Fruit fly (Drosophila melanogaster) whole organism, embryonic: ENCODE results near the gene PIG-U.

Experiments used
- Abd-B ChIP-seq: fragments of 200-800 bp; sonication (Bioruptor generic); optimal IDR thresholded peaks from 2 replicates; lab custom pipeline; 2018; ENCODE audit warnings: missing biosample characterization, mild to moderate bottlenecking, missing genetic modification characterization, moderate library complexity
- Bdp1 ChIP-seq: fragments of 200-800 bp; sonication (Bioruptor generic); optimal IDR thresholded peaks from 3 replicates; lab custom pipeline; 2016; ENCODE audit warnings: missing biosample characterization, missing genetic modification characterization
- CG10267 ChIP-seq: fragments of 200-800 bp; sonication (Bioruptor generic); optimal IDR thresholded peaks from 2 replicates; lab custom pipeline; 2018; ENCODE audit warnings: missing biosample characterization, mild to moderate bottlenecking, missing genetic modification characterization, moderate library complexity
- CG10366 ChIP-seq: fragments of 200-800 bp; sonication (Bioruptor generic); IDR thresholded peaks from 2 replicates; pipeline ENCODE4 v1.3.6; 2022; ENCODE audit warnings: missing biosample characterization, missing genetic modification characterization
- CG12219 ChIP-seq: fragments of 200-800 bp; sonication (Bioruptor generic); optimal IDR thresholded peaks from 3 replicates; lab custom pipeline; 2018; ENCODE audit warnings: missing biosample characterization, mild to moderate bottlenecking, missing genetic modification characterization
- CG12942 ChIP-seq: fragments of 200-800 bp; sonication (Bioruptor generic); optimal IDR thresholded peaks from 3 replicates; lab custom pipeline; 2016; ENCODE audit warnings: missing biosample characterization, missing genetic modification characterization
- CG15073 ChIP-seq: fragments of 200-800 bp; sonication (Bioruptor generic); optimal IDR thresholded peaks from 2 replicates; lab custom pipeline; 2016; ENCODE audit warnings: missing biosample characterization, missing genetic modification characterization
- CG1529 ChIP-seq: fragments of 200-800 bp; sonication (Bioruptor generic); optimal IDR thresholded peaks from 3 replicates; lab custom pipeline; 2018; ENCODE audit warnings: missing biosample characterization, missing genetic modification characterization
- CG16815 ChIP-seq: fragments of 200-800 bp; sonication (Bioruptor generic); optimal IDR thresholded peaks from 3 replicates; lab custom pipeline; 2017; ENCODE audit warnings: missing biosample characterization, mild to moderate bottlenecking, missing genetic modification characterization
- CG17361 ChIP-seq: fragments of 200-800 bp; sonication (Bioruptor generic); IDR thresholded peaks from 3 replicates; pipeline ENCODE4 v1.3.6; 2022; ENCODE audit warnings: missing biosample characterization, missing genetic modification characterization
- CG18599 ChIP-seq: fragments of 200-800 bp; sonication (Bioruptor generic); optimal IDR thresholded peaks from 3 replicates; lab custom pipeline; 2017; ENCODE audit warnings: missing biosample characterization, missing genetic modification characterization, mild to moderate bottlenecking, moderate library complexity, missing genetic modification reagents
- CG2116 ChIP-seq: fragments of 200-800 bp; sonication (Bioruptor generic); optimal IDR thresholded peaks from 3 replicates; lab custom pipeline; 2018; ENCODE audit warnings: missing biosample characterization, mild to moderate bottlenecking, missing genetic modification characterization
- CG31441 ChIP-seq: fragments of 200-800 bp; sonication (Bioruptor generic); IDR thresholded peaks from 2 replicates; pipeline ENCODE4 v1.3.6; 2022; ENCODE audit warnings: missing biosample characterization, missing genetic modification characterization
- CG3281 ChIP-seq: fragments of 200-800 bp; sonication (Bioruptor generic); optimal IDR thresholded peaks from 3 replicates; lab custom pipeline; 2017; ENCODE audit warnings: missing biosample characterization, mild to moderate bottlenecking, missing genetic modification characterization
- CG34422 ChIP-seq: fragments of 200-800 bp; sonication (Bioruptor generic); IDR thresholded peaks from 3 replicates; pipeline ENCODE4 v1.3.6; 2022; ENCODE audit warnings: missing biosample characterization, missing genetic modification characterization
- CG4282 ChIP-seq: fragments of 200-800 bp; sonication (Bioruptor generic); optimal IDR thresholded peaks from 2 replicates; lab custom pipeline; 2016; ENCODE audit warnings: missing biosample characterization, missing genetic modification characterization
- CG8290 ChIP-seq, 3 experiments: fragments of 200-800 bp; sonication (Bioruptor generic); optimal IDR thresholded peaks; 2 replicates each; lab custom pipeline; 2016 to 2019; ENCODE audit warnings: missing biosample characterization in 3 of 3, missing genetic modification characterization in 3 of 3, mild to moderate bottlenecking in 2 of 3, moderate library complexity in 1 of 3
- Chrac-16 ChIP-seq: fragments of 200-800 bp; sonication (Bioruptor generic); optimal IDR thresholded peaks from 3 replicates; lab custom pipeline; 2016; ENCODE audit warnings: missing biosample characterization, missing genetic modification characterization
- D ChIP-seq, 2 experiments: fragments of 200-800 bp in 1 of 2; fragments of >200 bp in 1 of 2; sonication (Bioruptor generic) in 1 of 2; optimal IDR thresholded peaks; 2 replicates in 1 of 2; 3 replicates in 1 of 2; lab custom pipeline; 2017; ENCODE audit warnings: mild to moderate bottlenecking in 1 of 2, missing biosample characterization in 1 of 2, missing genetic modification characterization in 1 of 2, missing genetic modification reagents in 1 of 2
- E2f1 ChIP-seq: fragments of 200-800 bp; sonication (Bioruptor generic); IDR thresholded peaks from 2 replicates; pipeline ENCODE4 v1.3.6; 2022; ENCODE audit warnings: missing biosample characterization, missing genetic modification characterization
- E2f2 ChIP-seq: fragments of 200-800 bp; sonication (Bioruptor generic); IDR thresholded peaks from 2 replicates; pipeline ENCODE4 v1.3.6; 2022; ENCODE audit warnings: missing biosample characterization, missing genetic modification characterization
- Fer3 ChIP-seq: fragments of 200-800 bp; sonication (Bioruptor generic); optimal IDR thresholded peaks from 2 replicates; lab custom pipeline; 2018; ENCODE audit warnings: missing biosample characterization, mild to moderate bottlenecking, missing genetic modification characterization, moderate library complexity
- Mrtf ChIP-seq: fragments of 200-800 bp; sonication (Bioruptor generic); IDR thresholded peaks from 3 replicates; pipeline ENCODE4 v1.3.6; 2022; ENCODE audit warnings: missing biosample characterization, missing genetic modification characterization
- Opbp ChIP-seq: fragments of 200-800 bp; sonication (Bioruptor generic); IDR thresholded peaks from 3 replicates; pipeline ENCODE4 v1.3.6; 2022; ENCODE audit warnings: missing biosample characterization, missing genetic modification characterization; ENCODE audit not compliant: partially characterized antibody
- PHDP ChIP-seq: fragments of 200-800 bp; sonication (Bioruptor generic); optimal IDR thresholded peaks from 3 replicates; lab custom pipeline; 2018; ENCODE audit warnings: missing biosample characterization, mild to moderate bottlenecking, missing genetic modification characterization, moderate library complexity
- Rfx ChIP-seq: fragments of 200-800 bp; sonication (Bioruptor generic); IDR thresholded peaks from 2 replicates; pipeline ENCODE4 v1.3.6; 2022; ENCODE audit warnings: missing biosample characterization, missing genetic modification characterization
- Sox102F ChIP-seq: fragments of 200-800 bp; sonication (Bioruptor generic); optimal IDR thresholded peaks from 2 replicates; lab custom pipeline; 2018; ENCODE audit warnings: missing biosample characterization, mild to moderate bottlenecking, missing genetic modification characterization, moderate library complexity
- ara ChIP-seq: fragments of 200-800 bp; sonication (Bioruptor generic); IDR thresholded peaks from 2 replicates; pipeline ENCODE4 v1.3.6; 2022; ENCODE audit warnings: missing biosample characterization, missing genetic modification characterization
- bcd ChIP-seq: fragments of 200-800 bp; sonication (Bioruptor generic); optimal IDR thresholded peaks from 2 replicates; lab custom pipeline; 2017; ENCODE audit warnings: missing biosample characterization, mild to moderate bottlenecking, missing genetic modification characterization
- bsh ChIP-seq, 2 experiments: fragments of 200-800 bp; sonication (Bioruptor generic); optimal IDR thresholded peaks; 2 replicates each; lab custom pipeline; 2017 to 2018; ENCODE audit warnings: mild to moderate bottlenecking in 2 of 2, missing biosample characterization in 2 of 2, missing genetic modification characterization in 2 of 2, moderate library complexity in 1 of 2
- ci ChIP-seq: fragments of 200-800 bp; sonication (Bioruptor generic); IDR thresholded peaks from 3 replicates; pipeline ENCODE4 v1.3.6; 2022; ENCODE audit warnings: missing biosample characterization, missing genetic modification characterization
- dysf ChIP-seq: fragments of 200-800 bp; sonication (Bioruptor generic); IDR thresholded peaks from 3 replicates; pipeline ENCODE4 v1.3.6; 2022; ENCODE audit warnings: missing biosample characterization, missing genetic modification characterization
- gfzf ChIP-seq: fragments of 200-800 bp; sonication (Bioruptor generic); optimal IDR thresholded peaks from 2 replicates; lab custom pipeline; 2016; ENCODE audit warnings: missing biosample characterization, mild to moderate bottlenecking, missing genetic modification characterization, moderate library complexity
- nau ChIP-seq: fragments of 200-800 bp; sonication (Bioruptor generic); optimal IDR thresholded peaks from 3 replicates; lab custom pipeline; 2017; ENCODE audit warnings: missing biosample characterization, mild to moderate bottlenecking, missing genetic modification characterization, missing genetic modification reagents
- pan ChIP-seq, 4 experiments: fragments of >200 bp in 3 of 4; fragments of 200-800 bp in 1 of 4; sonication (Bioruptor generic) in 1 of 4; optimal IDR thresholded peaks in 3 of 4; IDR thresholded peaks in 1 of 4; 2 replicates each; pipeline versions ENCODE4 v1.3.6 to Lab custom; 2017 to 2022; ENCODE audit warnings: missing biosample characterization in 2 of 4, missing genetic modification characterization in 2 of 4, mixed read lengths in 1 of 4
- row ChIP-seq: fragments of 200-800 bp; sonication (Bioruptor generic); IDR thresholded peaks from 3 replicates; pipeline ENCODE4 v1.3.6; 2022; ENCODE audit warnings: missing biosample characterization, missing genetic modification characterization
- so ChIP-seq: fragments of 200-800 bp; sonication (Bioruptor generic); IDR thresholded peaks from 3 replicates; pipeline ENCODE4 v1.3.6; 2022; ENCODE audit warnings: missing biosample characterization, missing genetic modification characterization
- trem ChIP-seq: fragments of 200-800 bp; optimal IDR thresholded peaks from 3 replicates; lab custom pipeline; 2019; ENCODE audit warnings: missing biosample characterization, mild to moderate bottlenecking, missing genetic modification characterization, moderate library complexity
- vnd ChIP-seq: fragments of 200-800 bp; sonication (Bioruptor generic); IDR thresholded peaks from 3 replicates; pipeline ENCODE4 v1.3.6; 2022; ENCODE audit warnings: missing biosample characterization, missing genetic modification characterization; ENCODE audit not compliant: partially characterized antibody
- zfh1 ChIP-seq: fragments of 200-800 bp; sonication (Bioruptor generic); IDR thresholded peaks from 3 replicates; pipeline ENCODE4 v1.3.6; 2022; ENCODE audit warnings: missing biosample characterization, missing genetic modification characterization

The PIG-U gene

DNA sequence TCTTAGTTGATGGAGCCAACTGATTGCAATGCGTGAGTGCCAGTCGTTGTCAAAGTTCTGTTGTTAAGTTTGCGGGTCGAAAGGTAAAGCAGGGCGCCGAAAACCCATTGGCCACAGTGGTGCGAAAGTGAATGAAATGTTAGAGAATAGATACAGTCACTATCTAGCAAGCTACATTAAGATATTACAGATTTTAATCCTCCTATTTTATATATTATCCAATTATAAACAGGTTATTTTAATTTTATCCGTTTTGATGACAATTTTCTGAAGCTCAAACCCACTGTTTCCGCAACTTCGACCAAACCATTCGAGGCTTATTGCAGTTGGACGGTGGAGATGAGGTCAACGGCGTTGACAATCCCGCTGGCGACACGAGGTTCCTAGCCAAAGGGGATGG is 37.6 kb downstream of the PIG-U start (continued):
- TF ChIP-seq ci (GFP tag; lab: Robert Waterston, UW) = peak; percentile 70
- peak in 1 of 2 experiments; percentile 75 for TF ChIP-seq bsh (GFP tag; optimal IDR thresholded peaks at IDR 0.05; lab: Kevin White, UChicago)
- TF ChIP-seq D (optimal IDR thresholded peaks at IDR 0.05; lab: Kevin White, UChicago) = no peak
- peak; percentile 32 for TF ChIP-seq D (GFP tag; optimal IDR thresholded peaks at IDR 0.05; lab: Kevin White, UChicago)
- TF ChIP-seq CG4282 = no peak
- peak; percentile 47; the same call in 2 of the 3 replicates for TF ChIP-seq row
- peak; percentile 29 for TF ChIP-seq trem
- TF ChIP-seq CG31441 (GFP tag; lab: Robert Waterston, UW) = peak; percentile 63
- peak; percentile 37 for TF ChIP-seq CG12219 (GFP tag; lab: Kevin White, UChicago)
- peak; percentile 30 for TF ChIP-seq CG10267 (tag; lab: Kevin White, UChicago)
- no peak for TF ChIP-seq Abd-B (GFP tag; lab: Kevin White, UChicago)
- TF ChIP-seq Mrtf (GFP tag; lab: Robert Waterston, UW) = no peak
- TF ChIP-seq bcd (GFP tag; lab: Kevin White, UChicago) = no peak
- peak; percentile 24 for TF ChIP-seq Chrac-16 (GFP tag; lab: Kevin White, UChicago)
- TF ChIP-seq CG2116 (GFP tag; lab: Kevin White, UChicago) = no peak
- no peak for TF ChIP-seq Bdp1 (GFP tag; lab: Kevin White, UChicago)
- TF ChIP-seq pan (optimal IDR thresholded peaks at IDR 0.05; lab: Kevin White, UChicago) = no peak
- TF ChIP-seq pan (GFP tag; optimal IDR thresholded peaks at IDR 0.05 in 1 of 2, IDR thresholded peaks at IDR 0.05 in 1 of 2) = peak in 1 of 2 experiments; percentile 39
- peak; percentile 11 for TF ChIP-seq Fer3 (tag; lab: Kevin White, UChicago)
- TF ChIP-seq Rfx = no peak
- peak; percentile 22 for TF ChIP-seq CG18599 (GFP tag; lab: Kevin White, UChicago)
- TF ChIP-seq E2f2 (GFP tag; lab: Robert Waterston, UW) = 0 out of 2 replicates have a peak, but pooled peaks have one; percentile 13
- TF ChIP-seq dysf = no peak
- TF ChIP-seq CG1529 (GFP tag; lab: Kevin White, UChicago) = peak; percentile 4
- no peak for TF ChIP-seq CG8290 (GFP tag; optimal IDR thresholded peaks at IDR 0.05; lab: Kevin White, UChicago)
- peak in 1 of 2 experiments; percentile 18 for TF ChIP-seq CG8290 (tag; optimal IDR thresholded peaks at IDR 0.05; lab: Kevin White, UChicago)
- no peak for TF ChIP-seq so (GFP tag; lab: Robert Waterston, UW)
- peak; percentile 6 for TF ChIP-seq CG16815
- peak; percentile 24; the same call in 1 of the 2 replicates for TF ChIP-seq CG10366 (GFP tag; lab: Robert Waterston, UW)
- no peak for TF ChIP-seq vnd
- TF ChIP-seq gfzf (GFP tag; lab: Kevin White, UChicago) = no peak
- no peak for TF ChIP-seq CG3281
- peak; percentile 3 for TF ChIP-seq CG12942 (GFP tag; lab: Kevin White, UChicago)
- TF ChIP-seq CG15073 (GFP tag; lab: Kevin White, UChicago) = no peak
- TF ChIP-seq CG17361 (GFP tag; lab: Robert Waterston, UW) = peak; percentile 54
- no peak for TF ChIP-seq Opbp (GFP tag; lab: Robert Waterston, UW)
- 0 out of 3 replicates have a peak, but pooled peaks have one; percentile 25 for TF ChIP-seq CG34422
- peak; percentile 13 for TF ChIP-seq nau (GFP tag; lab: Kevin White, UChicago)
- peak; percentile 61 for TF ChIP-seq Sox102F (GFP tag; lab: Kevin White, UChicago)
- peak; percentile 63; the same call in 1 of the 2 replicates for TF ChIP-seq ara (GFP tag; lab: Robert Waterston, UW)
- TF ChIP-seq E2f1 (GFP tag; lab: Robert Waterston, UW) = peak; percentile 21; the same call in 1 of the 2 replicates
- TF ChIP-seq PHDP (tag; lab: Kevin White, UChicago) = peak; percentile 18
- peak; percentile 61; the same call in 2 of the 3 replicates for TF ChIP-seq zfh1 (GFP tag; lab: Robert Waterston, UW)
